Worm (Caenorhabditis elegans) whole organism, L2 larva: ENCODE data around the gene tiar-1.
A peak's percentile ranks its signal among the peaks of the same experiment; 100 is the strongest.

ENCODE experiments used
- C34F6.9 ChIP-seq: fragments of 150-350 bp; optimal IDR thresholded peaks from 2 replicates; lab custom pipeline; 2014; ENCODE audit warnings: missing biosample characterization, missing genetic modification characterization
- F13H6.1 ChIP-seq: sonication (generic microtip); optimal IDR thresholded peaks from 2 replicates; lab custom pipeline; 2016; ENCODE audit warnings: missing genetic modification characterization, missing compliant biosample characterization
- R02D3.7 ChIP-seq: fragments of 150-350 bp; optimal IDR thresholded peaks from 2 replicates; lab custom pipeline; 2014; ENCODE audit warnings: missing biosample characterization, missing genetic modification characterization
- alr-1 ChIP-seq: fragments of 150-350 bp; optimal IDR thresholded peaks from 2 replicates; lab custom pipeline; 2014; ENCODE audit warnings: missing biosample characterization, missing genetic modification characterization
- aly-2 ChIP-seq: fragments of 150-350 bp; optimal IDR thresholded peaks from 2 replicates; lab custom pipeline; 2014; ENCODE audit warnings: missing biosample characterization, missing genetic modification characterization
- ama-1 ChIP-seq: fragments of 150-350 bp; optimal IDR thresholded peaks from 2 replicates; lab custom pipeline; 2018; ENCODE audit warnings: inconsistent platforms
- blmp-1 ChIP-seq: sonication (generic microtip); optimal IDR thresholded peaks from 2 replicates; lab custom pipeline; 2017; ENCODE audit warnings: missing genetic modification characterization, mild to moderate bottlenecking, missing compliant biosample characterization, antibody characterized with exemption, moderate library complexity; ENCODE audit not compliant: insufficient read depth
- ceh-82 ChIP-seq: fragments of 150-350 bp; optimal IDR thresholded peaks from 2 replicates; lab custom pipeline; 2014; ENCODE audit warnings: missing biosample characterization, missing genetic modification characterization
- crh-2 ChIP-seq: sonication (generic microtip); optimal IDR thresholded peaks from 2 replicates; lab custom pipeline; 2017; ENCODE audit warnings: missing biosample characterization, missing genetic modification characterization
- elt-1 ChIP-seq: fragments of 150-350 bp; optimal IDR thresholded peaks from 2 replicates; lab custom pipeline; 2014; ENCODE audit warnings: missing biosample characterization, missing genetic modification characterization
- elt-3 ChIP-seq: sonication (generic microtip); optimal IDR thresholded peaks from 2 replicates; lab custom pipeline; 2017; ENCODE audit warnings: missing biosample characterization, missing genetic modification characterization
- fos-1 ChIP-seq: fragments of 150-350 bp; optimal IDR thresholded peaks from 2 replicates; lab custom pipeline; 2014; ENCODE audit warnings: missing biosample characterization, missing genetic modification characterization
- gmeb-1 ChIP-seq: fragments of 150-350 bp; optimal IDR thresholded peaks from 2 replicates; lab custom pipeline; 2014; ENCODE audit warnings: missing biosample characterization, missing genetic modification characterization
- lin-39 ChIP-seq: fragments of 150-350 bp; optimal IDR thresholded peaks from 2 replicates; lab custom pipeline; 2014; ENCODE audit warnings: missing biosample characterization, missing genetic modification reagents, missing genetic modification characterization
- lsy-2 ChIP-seq, 2 experiments: fragments of 150-350 bp in 1 of 2; sonication (generic microtip) in 1 of 2; optimal IDR thresholded peaks; 2 replicates each; lab custom pipeline; 2014 to 2017; ENCODE audit warnings: missing biosample characterization in 2 of 2, missing genetic modification characterization in 2 of 2
- mab-5 ChIP-seq: fragments of 150-350 bp; optimal IDR thresholded peaks from 2 replicates; lab custom pipeline; 2014; ENCODE audit warnings: missing biosample characterization, missing genetic modification characterization
- mdl-1 ChIP-seq, 2 experiments: fragments of 150-350 bp in 1 of 2; sonication (generic microtip) in 1 of 2; optimal IDR thresholded peaks; 2 replicates each; lab custom pipeline; 2017; ENCODE audit warnings: missing biosample characterization in 2 of 2, missing genetic modification characterization in 2 of 2
- nhr-10 ChIP-seq: sonication (generic microtip); optimal IDR thresholded peaks from 2 replicates; lab custom pipeline; 2017; ENCODE audit warnings: missing biosample characterization, missing genetic modification characterization
- nhr-129 ChIP-seq: fragments of 150-350 bp; optimal IDR thresholded peaks from 2 replicates; lab custom pipeline; 2014; ENCODE audit warnings: missing biosample characterization, missing genetic modification characterization
- nhr-21 ChIP-seq: fragments of 150-350 bp; optimal IDR thresholded peaks from 2 replicates; lab custom pipeline; 2014; ENCODE audit warnings: missing biosample characterization, missing genetic modification characterization
- nhr-23 ChIP-seq: fragments of 150-350 bp; optimal IDR thresholded peaks from 2 replicates; lab custom pipeline; 2014; ENCODE audit warnings: missing biosample characterization, missing genetic modification reagents, missing genetic modification characterization
- nhr-237 ChIP-seq: fragments of 150-350 bp; optimal IDR thresholded peaks from 2 replicates; lab custom pipeline; 2014; ENCODE audit warnings: missing biosample characterization, missing genetic modification characterization
- nhr-25 ChIP-seq: fragments of 150-350 bp; sonication (generic microtip); optimal IDR thresholded peaks from 3 replicates; lab custom pipeline; 2014; ENCODE audit warnings: missing biosample characterization, missing genetic modification characterization
- nhr-6 ChIP-seq: fragments of 150-350 bp; optimal IDR thresholded peaks from 2 replicates; lab custom pipeline; 2014; ENCODE audit warnings: missing biosample characterization, missing genetic modification characterization
- nhr-77 ChIP-seq: fragments of 150-350 bp; optimal IDR thresholded peaks from 2 replicates; lab custom pipeline; 2014; ENCODE audit warnings: missing biosample characterization, missing genetic modification characterization
- sem-4 ChIP-seq: fragments of 150-350 bp; optimal IDR thresholded peaks from 2 replicates; lab custom pipeline; 2014; ENCODE audit warnings: missing biosample characterization, missing genetic modification reagents, missing genetic modification characterization
- skn-1 ChIP-seq: sonication (generic microtip); optimal IDR thresholded peaks from 2 replicates; lab custom pipeline; 2017; ENCODE audit warnings: missing biosample characterization, missing genetic modification characterization
- sma-3 ChIP-seq: sonication (generic microtip); optimal IDR thresholded peaks from 2 replicates; lab custom pipeline; 2016; ENCODE audit warnings: missing genetic modification reagents, missing genetic modification characterization, missing compliant biosample characterization
- snpc-4 ChIP-seq: fragments of 150-350 bp; optimal IDR thresholded peaks from 2 replicates; lab custom pipeline; 2014; ENCODE audit warnings: missing biosample characterization, missing genetic modification characterization
- unc-39 ChIP-seq: fragments of 150-350 bp; optimal IDR thresholded peaks from 2 replicates; lab custom pipeline; 2014; ENCODE audit warnings: missing biosample characterization, missing genetic modification characterization
- unc-55 ChIP-seq: fragments of 150-350 bp; sonication (generic microtip); optimal IDR thresholded peaks from 3 replicates; lab custom pipeline; 2014; ENCODE audit warnings: missing biosample characterization, missing genetic modification reagents, missing genetic modification characterization
- unc-62 ChIP-seq: fragments of 150-350 bp; optimal IDR thresholded peaks from 2 replicates; lab custom pipeline; 2014; ENCODE audit warnings: missing biosample characterization, missing genetic modification reagents, missing genetic modification characterization
- ztf-11 ChIP-seq: sonication (generic microtip); optimal IDR thresholded peaks from 2 replicates; lab custom pipeline; 2017; ENCODE audit warnings: missing biosample characterization, missing genetic modification characterization

Gene tiar-1

DNA sequence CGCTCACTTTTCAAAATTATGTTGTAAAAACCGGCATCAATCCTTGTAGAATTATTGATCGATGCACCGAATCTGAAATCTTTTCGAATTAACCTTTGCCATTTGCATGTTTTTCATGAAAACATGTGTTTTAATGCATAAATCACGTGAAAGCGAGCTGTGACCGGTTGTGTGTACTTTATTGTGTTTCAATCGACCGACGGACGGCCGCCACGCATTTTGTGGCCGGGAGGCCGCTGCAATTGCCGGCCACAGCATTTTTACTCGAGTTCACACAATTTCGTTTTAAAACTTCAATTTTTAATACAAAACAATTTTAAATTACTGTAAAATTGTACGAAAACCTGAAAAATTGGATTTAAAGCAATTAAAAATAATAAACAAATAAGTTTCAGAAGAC is 25.7 kb downstream of the tiar-1 start, which contains the start of gene C25H3.11:
C25H3.11 (minus strand) TSS at position 82 of the 400 bp plus-strand sequence.
- TF ChIP-seq nhr-129 (tag; lab: Kevin White, UChicago) (no peak), alr-1 (tag; lab: Kevin White, UChicago) (no peak), fos-1 (tag; lab: Kevin White, UChicago) (peak; percentile 33), sma-3 (GFP tag; lab: Kevin White, UChicago) (peak; percentile 10), crh-2 (tag; lab: Kevin White, UChicago) (peak; percentile 59), C34F6.9 (tag; lab: Kevin White, UChicago) (peak; percentile 47), unc-55 (GFP tag; lab: Kevin White, UChicago) (peak; percentile 16), nhr-21 (tag; lab: Kevin White, UChicago) (peak; percentile 21), lsy-2 (tag; optimal IDR thresholded peaks at IDR 0.05; lab: Kevin White, UChicago) (peak in 1 of 2 experiments; percentile 43), blmp-1 (tag; lab: Kevin White, UChicago) (no peak), F13H6.1 (peak; percentile 13), nhr-25 (tag; lab: Kevin White, UChicago) (peak; percentile 41)

DNA sequence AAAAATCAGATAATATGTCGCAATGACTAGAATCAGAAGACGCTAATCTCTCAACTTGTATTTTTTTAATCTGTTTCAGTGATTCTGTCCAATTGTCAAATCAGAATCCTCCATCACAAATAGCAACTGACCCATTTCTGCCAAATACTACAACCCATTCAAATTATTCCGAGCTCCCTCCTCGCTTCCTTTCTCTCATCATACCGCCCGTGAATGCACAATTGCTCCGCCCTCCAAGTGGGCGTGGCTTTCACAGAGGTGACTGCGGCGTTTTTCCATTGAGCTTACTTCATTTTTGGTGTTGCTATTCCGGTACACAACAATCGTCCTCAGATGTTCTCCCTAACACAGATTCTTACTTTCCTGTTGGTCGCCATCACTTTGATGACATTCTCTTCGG is 33.9 kb downstream of the tiar-1 start, which contains the start of gene flp-27:
flp-27 (plus strand) TSS at position 301 of the 400 bp plus-strand sequence.
- no peak for TF ChIP-seq nhr-129 (tag; lab: Kevin White, UChicago)
- no peak for TF ChIP-seq gmeb-1 (tag; lab: Kevin White, UChicago)
- TF ChIP-seq ztf-11 (tag; lab: Kevin White, UChicago) = no peak
- TF ChIP-seq, all 48 proteins: peak for 0

DNA sequence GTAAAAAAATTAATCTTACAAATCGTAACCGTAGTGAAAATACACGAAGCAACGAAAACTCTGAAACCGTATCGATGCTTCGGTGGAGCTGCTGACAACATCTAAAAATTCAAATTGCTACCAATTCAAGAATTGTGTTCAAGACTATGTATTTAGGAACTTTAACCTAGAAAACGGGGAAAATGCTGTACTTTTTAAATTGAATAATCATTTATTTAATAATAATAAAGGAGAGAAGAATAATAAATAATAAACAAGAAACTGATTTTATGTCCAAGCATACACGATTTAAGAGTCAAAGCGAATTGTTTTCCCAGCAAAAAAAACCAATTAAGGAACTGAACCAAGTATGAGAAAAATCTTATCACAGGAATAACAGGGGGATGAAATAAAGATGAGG is 45.0 kb downstream of the tiar-1 start, which contains the start of gene C25H3.17:
C25H3.17 (minus strand) TSS at position 101 of the 400 bp plus-strand sequence.
- TF ChIP-seq nhr-23 (tag; lab: Kevin White, UChicago) (no peak), nhr-10 (tag; lab: Kevin White, UChicago) (no peak), nhr-237 (no peak), unc-39 (tag; lab: Kevin White, UChicago) (no peak), nhr-77 (no peak), F13H6.1 (no peak), R02D3.7 (no peak), elt-3 (tag; lab: Kevin White, UChicago) (no peak), lsy-2 (tag; optimal IDR thresholded peaks at IDR 0.05; lab: Kevin White, UChicago) (no peak), fos-1 (tag; lab: Kevin White, UChicago) (no peak)

DNA sequence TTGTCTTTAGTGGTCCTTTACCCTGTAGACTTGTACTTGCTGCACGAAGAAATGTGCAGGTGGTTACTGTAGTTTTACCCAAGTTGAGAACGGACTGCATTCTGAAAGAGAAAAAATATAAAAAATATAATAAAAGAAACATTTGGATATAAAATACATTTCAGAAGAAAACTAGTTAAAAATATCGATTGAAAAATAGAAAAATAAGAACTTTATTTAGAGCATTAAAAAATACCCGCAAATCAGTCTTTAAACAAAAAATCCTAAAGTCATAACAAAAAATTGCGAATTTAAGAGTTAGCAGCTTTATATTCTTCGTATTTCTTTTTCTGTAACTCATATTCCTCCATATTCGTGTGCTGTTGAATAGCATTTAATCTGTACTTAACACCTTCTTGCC is 45.8 kb downstream of the tiar-1 start, which contains the start of gene C25H3.7:
C25H3.7 (minus strand) TSS at position 101 of the 400 bp plus-strand sequence.
- TF ChIP-seq nhr-23 (tag; lab: Kevin White, UChicago) = no peak
- no peak for TF ChIP-seq mab-5 (tag; lab: Kevin White, UChicago)

DNA sequence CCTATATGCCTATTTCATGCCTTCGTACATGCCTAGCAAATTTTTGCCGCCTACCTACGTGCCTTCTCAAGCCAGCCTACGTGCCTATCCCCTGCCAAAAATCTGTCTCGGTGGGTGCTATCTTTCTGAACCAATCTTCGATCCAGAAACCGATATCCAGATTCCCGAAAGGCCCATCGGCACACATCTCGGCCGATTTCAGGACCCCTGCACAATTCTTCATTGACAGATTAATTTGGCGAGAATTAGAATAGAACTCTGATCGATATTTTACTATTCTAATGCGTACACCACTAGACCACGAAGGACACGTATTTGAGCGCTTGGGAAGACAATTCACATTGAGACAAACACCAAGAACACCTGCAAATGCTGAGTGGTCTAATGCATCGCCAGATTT is 47.1 kb downstream of the tiar-1 start:
- no peak for TF ChIP-seq crh-2 (tag; lab: Kevin White, UChicago)
- TF ChIP-seq sem-4 (tag; lab: Kevin White, UChicago) = no peak
- no peak for TF ChIP-seq ama-1 (lab: Kevin White, UChicago)
- no peak for TF ChIP-seq nhr-6
- no peak for TF ChIP-seq ceh-82 (tag; lab: Kevin White, UChicago)
- no peak for TF ChIP-seq elt-3 (tag; lab: Kevin White, UChicago)
- TF ChIP-seq elt-1 (tag; lab: Kevin White, UChicago) = no peak
- TF ChIP-seq aly-2 = no peak
- no peak for TF ChIP-seq gmeb-1 (tag; lab: Kevin White, UChicago)
- TF ChIP-seq fos-1 (tag; lab: Kevin White, UChicago) = no peak
- no peak for TF ChIP-seq lsy-2 (tag; optimal IDR thresholded peaks at IDR 0.05; lab: Kevin White, UChicago)
- no peak for TF ChIP-seq skn-1 (tag; lab: Kevin White, UChicago)
- TF ChIP-seq nhr-10 (tag; lab: Kevin White, UChicago) = no peak
- TF ChIP-seq nhr-77 = no peak
- TF ChIP-seq lin-39 = no peak

DNA sequence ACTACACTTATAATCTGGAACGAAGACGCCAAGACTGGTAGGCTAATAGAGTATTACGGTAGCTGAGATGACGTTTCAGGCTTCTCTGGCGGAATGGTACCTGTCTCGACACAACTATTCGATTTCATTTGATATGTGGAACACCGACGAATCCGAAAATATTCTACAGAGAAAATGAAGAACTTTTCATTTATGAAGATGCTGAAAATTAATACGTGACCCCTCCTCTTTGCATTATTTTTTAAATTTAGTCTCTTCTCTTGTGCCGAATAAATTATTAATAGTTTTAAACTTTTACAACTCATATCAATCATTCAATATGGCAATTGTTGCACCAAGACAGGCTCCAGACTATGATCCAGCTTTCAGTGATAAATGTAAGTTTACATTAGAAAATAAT is 48.6 kb downstream of the tiar-1 start, which contains the start of gene C25H3.16:
C25H3.16 (plus strand) TSS at position 301 of the 400 bp plus-strand sequence.
- TF ChIP-seq C34F6.9 (tag; lab: Kevin White, UChicago) (no peak), nhr-6 (no peak), mdl-1 (tag; optimal IDR thresholded peaks at IDR 0.05; lab: Kevin White, UChicago) (no peak), unc-62 (no peak), nhr-23 (tag; lab: Kevin White, UChicago) (no peak), ama-1 (lab: Kevin White, UChicago) (no peak), snpc-4 (no peak)
